Fruit fly (Drosophila melanogaster) whole organism, wandering third instar larva: ENCODE results near the gene CG14454.

Source experiments
- Abd-B ChIP-seq: fragments of >200 bp; optimal IDR thresholded peaks from 2 replicates; lab custom pipeline; 2017; ENCODE audit warnings: missing biosample characterization, missing genetic modification characterization
- Hr78 ChIP-seq: fragments of >200 bp; optimal IDR thresholded peaks from 2 replicates; lab custom pipeline; 2017; ENCODE audit warnings: missing biosample characterization, missing genetic modification characterization
- sage ChIP-seq: fragments of 200-800 bp; sonication (Bioruptor generic); optimal IDR thresholded peaks from 2 replicates; lab custom pipeline; 2016; ENCODE audit warnings: missing biosample characterization, mild to moderate bottlenecking, missing genetic modification characterization

- TF ChIP-seq Abd-B (GFP tag; lab: Kevin White, UChicago) (no peak), Hr78 (GFP tag; lab: Kevin White, UChicago) (no peak), sage (GFP tag; lab: Kevin White, UChicago) (no peak)
Observed at dm6 chr3L:22652425-22652824, 39.9 kb downstream of the CG14454 start, which contains the start of gene CG33772.
